Fruit fly (Drosophila melanogaster) whole organism, embryonic: ENCODE results near the gene CG44044.

ENCODE experiments used
- Jarid2 ChIP-seq: fragments of 200-800 bp; sonication (Bioruptor generic); optimal IDR thresholded peaks from 3 replicates; lab custom pipeline; 2017; ENCODE audit warnings: mild to moderate bottlenecking, missing biosample characterization, missing genetic modification reagents, missing genetic modification characterization
- p53 ChIP-seq: fragments of 200-800 bp; sonication (Bioruptor generic); optimal IDR thresholded peaks from 2 replicates; lab custom pipeline; 2016; ENCODE audit warnings: missing biosample characterization, missing genetic modification characterization

- TF ChIP-seq p53 (GFP tag; lab: Kevin White, UChicago): peak; percentile 12
- peak; percentile 86 for TF ChIP-seq Jarid2
These were observed 16.7 kb downstream of the CG44044 start for dm6 chr3R:16338342-16338741.
